Fruit fly (Drosophila melanogaster): ENCODE measurements around the gene CG42711.

- TF ChIP-seq psq (optimal IDR thresholded peaks at IDR 0.05): no peak
- TF ChIP-seq usp (GFP tag; optimal IDR thresholded peaks at IDR 0.05): no peak
- TF ChIP-seq pan (optimal IDR thresholded peaks at IDR 0.05): no peak
- no peak for TF ChIP-seq CG8478 (optimal IDR thresholded peaks at IDR 0.05)
- no peak for TF ChIP-seq EcR (GFP tag; optimal IDR thresholded peaks at IDR 0.05)
- TF ChIP-seq Dll (optimal IDR thresholded peaks at IDR 0.05): no peak
Measured at dm6 chr2L:13881387-13881902, 49.7 kb downstream of the CG42711 start.
